Fruit fly (Drosophila melanogaster) whole organism, prepupa: Measurements from ENCODE around the gene Arpc2.

Experiments
- CG16779 ChIP-seq: fragments of 200-800 bp; sonication (Bioruptor generic); optimal IDR thresholded peaks from 3 replicates; lab custom pipeline; 2017; ENCODE audit warnings: missing biosample characterization, mild to moderate bottlenecking, missing genetic modification characterization
- CG3032 ChIP-seq: fragments of 200-800 bp; optimal IDR thresholded peaks from 2 replicates; lab custom pipeline; 2019; ENCODE audit warnings: missing biosample characterization, mild to moderate bottlenecking, missing genetic modification characterization, moderate library complexity
- CG34406 ChIP-seq: fragments of 200-800 bp; sonication (Bioruptor generic); optimal IDR thresholded peaks from 3 replicates; lab custom pipeline; 2016; ENCODE audit warnings: missing biosample characterization, missing genetic modification characterization
- CG3919 ChIP-seq: fragments of 200-800 bp; sonication (Bioruptor generic); optimal IDR thresholded peaks from 3 replicates; lab custom pipeline; 2016; ENCODE audit warnings: missing biosample characterization, missing genetic modification characterization
- CG4318 ChIP-seq: fragments of 200-800 bp; sonication (Bioruptor generic); optimal IDR thresholded peaks from 3 replicates; lab custom pipeline; 2017; ENCODE audit warnings: missing biosample characterization, mild to moderate bottlenecking, missing genetic modification characterization
- CG8319 ChIP-seq: fragments of 200-800 bp; sonication (Bioruptor generic); optimal IDR thresholded peaks from 3 replicates; lab custom pipeline; 2016; ENCODE audit warnings: missing biosample characterization, missing genetic modification characterization
- CG8632 ChIP-seq: fragments of 200-800 bp; sonication (Bioruptor generic); optimal IDR thresholded peaks from 3 replicates; lab custom pipeline; 2016; ENCODE audit warnings: missing biosample characterization, missing genetic modification characterization
- Eip75B ChIP-seq: fragments of 200-800 bp; sonication (Bioruptor generic); optimal IDR thresholded peaks from 3 replicates; lab custom pipeline; 2016; ENCODE audit warnings: missing biosample characterization, missing genetic modification characterization
- Eip93F ChIP-seq: fragments of 200-800 bp; sonication (Bioruptor generic); optimal IDR thresholded peaks from 2 replicates; lab custom pipeline; 2016; ENCODE audit warnings: missing biosample characterization, mild to moderate bottlenecking, missing genetic modification characterization
- Ets21C ChIP-seq: fragments of 200-800 bp; sonication (Bioruptor generic); optimal IDR thresholded peaks from 3 replicates; lab custom pipeline; 2016; ENCODE audit warnings: missing biosample characterization, missing genetic modification characterization
- dsx ChIP-seq: fragments of 200-800 bp; optimal IDR thresholded peaks from 3 replicates; lab custom pipeline; 2019; ENCODE audit warnings: missing biosample characterization, mild to moderate bottlenecking, missing genetic modification characterization, moderate library complexity; ENCODE audit not compliant: poor library complexity, severe bottlenecking
- ss ChIP-seq, 2 experiments: fragments of 200-800 bp; sonication (Bioruptor generic); optimal IDR thresholded peaks; 2 replicates in 1 of 2; 3 replicates in 1 of 2; lab custom pipeline; 2017 to 2018; ENCODE audit warnings: mild to moderate bottlenecking in 2 of 2, missing biosample characterization in 2 of 2, missing genetic modification characterization in 2 of 2, moderate library complexity in 1 of 2

dm6 chr2L:20424560-20424959 lies 7.7 kb downstream of the Arpc2 start, which contains the start of gene CG15130:
- TF ChIP-seq CG4318 (no peak), Eip75B (GFP tag; lab: Kevin White, UChicago) (no peak), CG8319 (GFP tag; lab: Kevin White, UChicago) (no peak), Eip93F (GFP tag; lab: Kevin White, UChicago) (no peak), CG3032 (no peak), dsx (GFP tag; lab: Kevin White, UChicago) (no peak), CG3919 (GFP tag; lab: Kevin White, UChicago) (no peak), CG16779 (tag; lab: Kevin White, UChicago) (no peak), Ets21C (no peak), CG34406 (GFP tag; lab: Kevin White, UChicago) (no peak), ss (GFP tag; optimal IDR thresholded peaks at IDR 0.05; lab: Kevin White, UChicago) (no peak), CG8632 (GFP tag; lab: Kevin White, UChicago) (no peak)
